Worm (Caenorhabditis elegans) whole organism, L2 larva: ENCODE measurements around the gene F36H5.18.

Source experiments
- alr-1 ChIP-seq: fragments of 150-350 bp; optimal IDR thresholded peaks from 2 replicates; lab custom pipeline; 2014; ENCODE audit warnings: missing biosample characterization, missing genetic modification characterization
- aly-2 ChIP-seq: fragments of 150-350 bp; optimal IDR thresholded peaks from 2 replicates; lab custom pipeline; 2014; ENCODE audit warnings: missing biosample characterization, missing genetic modification characterization
- ceh-16 ChIP-seq: fragments of 150-350 bp; optimal IDR thresholded peaks from 2 replicates; lab custom pipeline; 2014; ENCODE audit warnings: missing biosample characterization, missing genetic modification characterization
- ceh-82 ChIP-seq: fragments of 150-350 bp; optimal IDR thresholded peaks from 2 replicates; lab custom pipeline; 2014; ENCODE audit warnings: missing biosample characterization, missing genetic modification characterization
- egl-27 ChIP-seq: sonication (generic microtip); optimal IDR thresholded peaks from 3 replicates; lab custom pipeline; 2017; ENCODE audit warnings: missing biosample characterization, missing genetic modification reagents, missing genetic modification characterization
- elt-3 ChIP-seq: sonication (generic microtip); optimal IDR thresholded peaks from 2 replicates; lab custom pipeline; 2017; ENCODE audit warnings: missing biosample characterization, missing genetic modification characterization
- nhr-12 ChIP-seq: fragments of 150-350 bp; optimal IDR thresholded peaks from 2 replicates; lab custom pipeline; 2014; ENCODE audit warnings: missing biosample characterization, missing genetic modification characterization
- nhr-21 ChIP-seq: fragments of 150-350 bp; optimal IDR thresholded peaks from 2 replicates; lab custom pipeline; 2014; ENCODE audit warnings: missing biosample characterization, missing genetic modification characterization
- nhr-23 ChIP-seq: fragments of 150-350 bp; optimal IDR thresholded peaks from 2 replicates; lab custom pipeline; 2014; ENCODE audit warnings: missing biosample characterization, missing genetic modification reagents, missing genetic modification characterization
- nhr-237 ChIP-seq: fragments of 150-350 bp; optimal IDR thresholded peaks from 2 replicates; lab custom pipeline; 2014; ENCODE audit warnings: missing biosample characterization, missing genetic modification characterization
- unc-62 ChIP-seq: fragments of 150-350 bp; optimal IDR thresholded peaks from 2 replicates; lab custom pipeline; 2014; ENCODE audit warnings: missing biosample characterization, missing genetic modification reagents, missing genetic modification characterization
- ztf-4 ChIP-seq: fragments of 150-350 bp; optimal IDR thresholded peaks from 2 replicates; lab custom pipeline; 2014; ENCODE audit warnings: missing biosample characterization, missing genetic modification characterization

- TF ChIP-seq aly-2 (tag; lab: Kevin White, UChicago) (no peak), elt-3 (tag; lab: Kevin White, UChicago) (no peak), egl-27 (tag; lab: Kevin White, UChicago) (no peak), unc-62 (GFP tag; lab: Kevin White, UChicago) (no peak), nhr-12 (no peak), ceh-82 (tag; lab: Kevin White, UChicago) (no peak), ztf-4 (tag; lab: Kevin White, UChicago) (no peak), alr-1 (tag; lab: Kevin White, UChicago) (no peak), nhr-21 (tag; lab: Kevin White, UChicago) (no peak), nhr-23 (tag; lab: Kevin White, UChicago) (no peak), ceh-16 (no peak), nhr-237 (tag; lab: Kevin White, UChicago) (no peak)
Measured at ce11 chrII:1724314-1724713, 35.4 kb upstream of the F36H5.18 start, which contains the start of gene fbxb-11.
